Worm (Caenorhabditis elegans): ENCODE data around the gene kynu-1.

Gene kynu-1

ce11 chrX:6091967-6092366 lies 17.2 kb downstream of the kynu-1 start, which contains the start of gene hsp-3:
TSS of gene hsp-3 (minus strand) at chrX:6092124.
- TF ChIP-seq dmd-8 (GFP tag; IDR thresholded peaks at IDR 0.05) (no peak), nhr-10 (tag; optimal IDR thresholded peaks at IDR 0.05) (peak; percentile 66), set-16 (GFP tag; IDR thresholded peaks at IDR 0.05) (peak; percentile 100), pqm-1 (tag; optimal IDR thresholded peaks at IDR 0.05) (peak; percentile 32), ZK337.2 (GFP tag; IDR thresholded peaks at IDR 0.05) (no peak), nhr-111 (GFP tag; optimal IDR thresholded peaks at IDR 0.05) (no peak), dmd-9 (GFP tag; IDR thresholded peaks at IDR 0.05) (peak; percentile 93), egl-43 (GFP tag; IDR thresholded peaks at IDR 0.05) (peak; percentile 96), snpc-4 (tag; optimal IDR thresholded peaks at IDR 0.05) (peak; percentile 37), aly-2 (tag; optimal IDR thresholded peaks at IDR 0.05) (no peak), spr-3 (GFP tag; optimal IDR thresholded peaks at IDR 0.05) (peak; percentile 85), nhr-76 (tag; optimal IDR thresholded peaks at IDR 0.05) (no peak), F49E8.2 (tag; optimal IDR thresholded peaks at IDR 0.05; ENCODE audit: borderline replicate concordance) (no peak), ama-1 (optimal IDR thresholded peaks at IDR 0.05) (no peak), mes-2 (tag; optimal IDR thresholded peaks at IDR 0.05; ENCODE audit: poor library complexity, severe bottlenecking) (peak; percentile 70), nhr-25 (tag; optimal IDR thresholded peaks at IDR 0.05; ENCODE audit: borderline replicate concordance, insufficient read depth) (peak; percentile 98), snpc-1.2 (GFP tag; IDR thresholded peaks at IDR 0.05) (no peak), aha-1 (tag) (peak; percentile 99), nhr-77 (tag; optimal IDR thresholded peaks at IDR 0.05) (peak; percentile 89), jun-1 (tag; optimal IDR thresholded peaks at IDR 0.05) (peak; percentile 92), ztf-7 (tag; optimal IDR thresholded peaks at IDR 0.05) (peak; percentile 65), hif-1 (tag; optimal IDR thresholded peaks at IDR 0.05) (peak; percentile 62 to 92), R02D3.7 (tag; optimal IDR thresholded peaks at IDR 0.05) (no peak), lin-13 (GFP tag; optimal IDR thresholded peaks at IDR 0.05) (peak; percentile 96), unc-130 (GFP tag; optimal IDR thresholded peaks at IDR 0.05) (peak; percentile 6), F44E2.7 (GFP tag; IDR thresholded peaks at IDR 0.05) (0 out of 2 replicates have a peak, but pooled peaks have one; percentile 42), lsy-2 (tag; optimal IDR thresholded peaks at IDR 0.05) (peak; percentile 90 to 96), ceh-28 (tag; optimal IDR thresholded peaks at IDR 0.05) (peak; percentile 2), unc-62 (GFP tag; optimal IDR thresholded peaks at IDR 0.05 in 1 of 2) (peak; percentile 7 to 97), unc-62 (tag; optimal IDR thresholded peaks at IDR 0.05) (no peak), T26A8.4 (GFP tag; IDR thresholded peaks at IDR 0.05) (peak; percentile 95), vab-7 (GFP tag; IDR thresholded peaks at IDR 0.05) (peak; percentile 83), lin-38 (GFP tag; IDR thresholded peaks at IDR 0.05) (peak; percentile 88), spr-1 (tag; optimal IDR thresholded peaks at IDR 0.05) (peak; percentile 88), mdt-29 (GFP tag; IDR thresholded peaks at IDR 0.05) (peak; percentile 95), Y5F2A.4 (GFP tag; optimal IDR thresholded peaks at IDR 0.05) (peak; percentile 43), mxl-3 (GFP tag; optimal IDR thresholded peaks at IDR 0.05) (peak; percentile 95), nhr-237 (tag; optimal IDR thresholded peaks at IDR 0.05) (peak; percentile 32), T20F7.1 (GFP tag; optimal IDR thresholded peaks at IDR 0.05) (peak; percentile 90), lin-39 (tag; optimal IDR thresholded peaks at IDR 0.05) (no peak), daf-16 (GFP tag; optimal IDR thresholded peaks at IDR 0.05) (peak; percentile 69 to 91), daf-16 (tag; optimal IDR thresholded peaks at IDR 0.05) (peak; percentile 79), rbr-2 (tag; optimal IDR thresholded peaks at IDR 0.05) (peak; percentile 97), ztf-11 (tag; optimal IDR thresholded peaks at IDR 0.05) (no peak), gei-8 (GFP tag; optimal IDR thresholded peaks at IDR 0.05) (peak; percentile 92), hlh-11 (tag; optimal IDR thresholded peaks at IDR 0.05) (peak; percentile 99), zip-11 (GFP tag; IDR thresholded peaks at IDR 0.05) (0 out of 2 replicates have a peak, but pooled peaks have one; percentile 15), lir-3 (tag; optimal IDR thresholded peaks at IDR 0.05) (peak; percentile 63), madf-5 (GFP tag; IDR thresholded peaks at IDR 0.05) (0 out of 4 replicates have a peak, but pooled peaks of 1 of the 2 experiments have one; percentile 28), mep-1 (tag; optimal IDR thresholded peaks at IDR 0.05) (peak; percentile 97), ctbp-1 (GFP tag; IDR thresholded peaks at IDR 0.05) (peak; percentile 95), ceh-20 (GFP tag; IDR thresholded peaks at IDR 0.05) (peak; percentile 96)

Data from whole organism, L4 larva.